Fruit fly (Drosophila melanogaster) whole organism, pupa: ENCODE data around the gene CG17139.

Source experiments
- CG10348 ChIP-seq: fragments of 200-800 bp; sonication (Bioruptor generic); IDR thresholded peaks from 2 replicates; pipeline ENCODE4 v1.3.6; 2022; ENCODE audit warnings: missing biosample characterization, missing genetic modification characterization
- CG12605 ChIP-seq: fragments of 200-800 bp; sonication (Bioruptor generic); IDR thresholded peaks from 2 replicates; pipeline ENCODE4 v1.3.6; 2022; ENCODE audit warnings: missing biosample characterization, missing genetic modification characterization
- CG13204 ChIP-seq: fragments of 200-800 bp; sonication (Bioruptor generic); optimal IDR thresholded peaks from 2 replicates; lab custom pipeline; 2018; ENCODE audit warnings: missing biosample characterization, mild to moderate bottlenecking, missing genetic modification characterization, moderate library complexity
- CG14655 ChIP-seq: fragments of 200-800 bp; sonication (Bioruptor generic); optimal IDR thresholded peaks from 3 replicates; lab custom pipeline; 2017; ENCODE audit warnings: mild to moderate bottlenecking, missing biosample characterization, missing genetic modification reagents, missing genetic modification characterization
- CG15710 ChIP-seq: fragments of 200-800 bp; sonication (Bioruptor generic); optimal IDR thresholded peaks from 2 replicates; lab custom pipeline; 2018; ENCODE audit warnings: missing biosample characterization, mild to moderate bottlenecking, missing genetic modification characterization, moderate library complexity
- CG17806 ChIP-seq: fragments of 200-800 bp; sonication (Bioruptor generic); optimal IDR thresholded peaks from 2 replicates; lab custom pipeline; 2018; ENCODE audit warnings: missing biosample characterization, mild to moderate bottlenecking, missing genetic modification characterization, moderate library complexity
- CG32121 ChIP-seq: fragments of 200-800 bp; sonication (Bioruptor generic); IDR thresholded peaks from 2 replicates; pipeline ENCODE4 v1.3.6; 2022; ENCODE audit warnings: missing biosample characterization, missing genetic modification characterization
- CG34367 ChIP-seq: fragments of 200-800 bp; sonication (Bioruptor generic); optimal IDR thresholded peaks from 2 replicates; lab custom pipeline; 2018; ENCODE audit warnings: missing biosample characterization, mild to moderate bottlenecking, missing genetic modification characterization
- CG4496 ChIP-seq: fragments of 200-800 bp; sonication (Bioruptor generic); IDR thresholded peaks from 3 replicates; pipeline ENCODE4 v1.3.6; 2022; ENCODE audit warnings: missing biosample characterization, missing genetic modification characterization
- CG8159 ChIP-seq: fragments of 200-800 bp; sonication (Bioruptor generic); optimal IDR thresholded peaks from 3 replicates; lab custom pipeline; 2018; ENCODE audit warnings: missing biosample characterization, mild to moderate bottlenecking, missing genetic modification characterization, moderate library complexity
- CG8301 ChIP-seq: fragments of 200-800 bp; sonication (Bioruptor generic); optimal IDR thresholded peaks from 2 replicates; lab custom pipeline; 2018; ENCODE audit warnings: missing biosample characterization, mild to moderate bottlenecking, missing genetic modification characterization
- CG9948 ChIP-seq: fragments of 200-800 bp; sonication (Bioruptor generic); optimal IDR thresholded peaks from 2 replicates; lab custom pipeline; 2018; ENCODE audit warnings: missing biosample characterization, mild to moderate bottlenecking, missing genetic modification characterization, moderate library complexity
- D1 ChIP-seq: fragments of 200-800 bp; sonication (Bioruptor generic); optimal IDR thresholded peaks from 2 replicates; lab custom pipeline; 2018; ENCODE audit warnings: missing biosample characterization, mild to moderate bottlenecking, missing genetic modification characterization, moderate library complexity
- EcR ChIP-seq: fragments of 200-800 bp; sonication (Bioruptor generic); optimal IDR thresholded peaks from 3 replicates; lab custom pipeline; 2019; ENCODE audit warnings: missing biosample characterization, missing genetic modification characterization, mild to moderate bottlenecking, moderate library complexity, missing genetic modification reagents
- Ets98B ChIP-seq: fragments of 200-800 bp; sonication (Bioruptor generic); IDR thresholded peaks from 2 replicates; pipeline ENCODE4 v1.3.6; 2022; ENCODE audit warnings: missing biosample characterization, missing genetic modification characterization
- Pif1A ChIP-seq: fragments of 200-800 bp; sonication (Bioruptor generic); optimal IDR thresholded peaks from 3 replicates; lab custom pipeline; 2016; ENCODE audit warnings: missing biosample characterization, missing genetic modification characterization
- Pif1B ChIP-seq: fragments of 200-800 bp; sonication (Bioruptor generic); optimal IDR thresholded peaks from 3 replicates; lab custom pipeline; 2016; ENCODE audit warnings: missing biosample characterization, missing genetic modification characterization
- Snoo ChIP-seq: fragments of 200-800 bp; sonication (Bioruptor generic); optimal IDR thresholded peaks from 3 replicates; lab custom pipeline; 2017; ENCODE audit warnings: missing biosample characterization, mild to moderate bottlenecking, missing genetic modification characterization, inconsistent platforms
- fd96Ca ChIP-seq: fragments of 200-800 bp; sonication (Bioruptor generic); IDR thresholded peaks from 3 replicates; pipeline ENCODE4 v1.3.6; 2022; ENCODE audit warnings: missing biosample characterization, missing genetic modification characterization
- gl ChIP-seq: fragments of 200-800 bp; sonication (Bioruptor generic); optimal IDR thresholded peaks from 2 replicates; lab custom pipeline; 2018; ENCODE audit warnings: missing biosample characterization, mild to moderate bottlenecking, missing genetic modification characterization
- rn ChIP-seq: fragments of 200-800 bp; sonication (Bioruptor generic); IDR thresholded peaks from 2 replicates; pipeline ENCODE4 v1.3.6; 2022; ENCODE audit warnings: missing biosample characterization, missing genetic modification characterization

Gene CG17139

dm6 chr2L:10841619-10842018, 3.8 kb downstream of the CG17139 start:
- no peak for TF ChIP-seq CG4496 (GFP tag; lab: Robert Waterston, UW)
- TF ChIP-seq, all 21 proteins: peak for 0

- TF ChIP-seq gl (tag; lab: Kevin White, UChicago): no peak
- TF ChIP-seq Pif1A: no peak
- TF ChIP-seq CG9948 (tag; lab: Kevin White, UChicago): no peak
- TF ChIP-seq CG12605 (GFP tag; lab: Robert Waterston, UW): peak; percentile 76
- TF ChIP-seq D1 (tag; lab: Kevin White, UChicago): no peak
Observed at dm6 chr2L:10837491-10837890, 8.0 kb downstream of the CG17139 start, which contains the start of gene Nos. Gene Nos, minus strand, starts transcription at chr2L:10837511.

dm6 chr2L:10831590-10831989, 13.9 kb downstream of the CG17139 start:
- no peak for TF ChIP-seq EcR (GFP tag; lab: Kevin White, UChicago)
- TF ChIP-seq fd96Ca: no peak
- no peak for TF ChIP-seq CG9948 (tag; lab: Kevin White, UChicago)
- no peak for TF ChIP-seq gl (tag; lab: Kevin White, UChicago)
- no peak for TF ChIP-seq CG14655 (GFP tag; lab: Kevin White, UChicago)
- TF ChIP-seq CG32121 (GFP tag; lab: Robert Waterston, UW): no peak
- no peak for TF ChIP-seq CG8159 (tag; lab: Kevin White, UChicago)
- TF ChIP-seq CG15710: no peak
- no peak for TF ChIP-seq CG12605 (GFP tag; lab: Robert Waterston, UW)
- TF ChIP-seq CG10348 (GFP tag; lab: Robert Waterston, UW): no peak
- TF ChIP-seq rn: no peak
- no peak for TF ChIP-seq CG13204
- TF ChIP-seq Pif1B (GFP tag; lab: Kevin White, UChicago): no peak
- no peak for TF ChIP-seq CG4496 (GFP tag; lab: Robert Waterston, UW)
- no peak for TF ChIP-seq CG17806 (tag; lab: Kevin White, UChicago)
- no peak for TF ChIP-seq CG8301 (tag; lab: Kevin White, UChicago)
- TF ChIP-seq CG34367 (tag; lab: Kevin White, UChicago): no peak
- no peak for TF ChIP-seq Snoo (tag; lab: Kevin White, UChicago)
- TF ChIP-seq Pif1A: no peak
- TF ChIP-seq Ets98B (GFP tag; lab: Robert Waterston, UW): no peak

dm6 chr2L:10822620-10823019, 22.8 kb downstream of the CG17139 start:
- no peak for TF ChIP-seq CG12605 (GFP tag; lab: Robert Waterston, UW)
- no peak for TF ChIP-seq CG34367 (tag; lab: Kevin White, UChicago)

dm6 chr2L:10820405-10820804, 25.1 kb downstream of the CG17139 start, which contains the start of gene CG17134:
Gene CG17134, plus strand, starts transcription at chr2L:10820705.
- TF ChIP-seq D1 (tag; lab: Kevin White, UChicago) (no peak), Pif1B (GFP tag; lab: Kevin White, UChicago) (no peak), Snoo (tag; lab: Kevin White, UChicago) (no peak), EcR (GFP tag; lab: Kevin White, UChicago) (no peak), CG32121 (GFP tag; lab: Robert Waterston, UW) (no peak), Pif1A (no peak), CG15710 (no peak), CG34367 (tag; lab: Kevin White, UChicago) (no peak), CG8159 (tag; lab: Kevin White, UChicago) (no peak), Ets98B (GFP tag; lab: Robert Waterston, UW) (no peak)
- TF ChIP-seq, all 21 proteins: peak for 0

- no peak for TF ChIP-seq CG32121 (GFP tag; lab: Robert Waterston, UW)
- TF ChIP-seq CG10348 (GFP tag; lab: Robert Waterston, UW): no peak
- no peak for TF ChIP-seq CG17806 (tag; lab: Kevin White, UChicago)
- TF ChIP-seq fd96Ca: no peak
- no peak for TF ChIP-seq EcR (GFP tag; lab: Kevin White, UChicago)
- no peak for TF ChIP-seq D1 (tag; lab: Kevin White, UChicago)
- no peak for TF ChIP-seq CG8159 (tag; lab: Kevin White, UChicago)
- no peak for TF ChIP-seq CG15710
- TF ChIP-seq Snoo (tag; lab: Kevin White, UChicago): no peak
- no peak for TF ChIP-seq CG13204
- no peak for TF ChIP-seq CG8301 (tag; lab: Kevin White, UChicago)
- TF ChIP-seq Pif1B (GFP tag; lab: Kevin White, UChicago): no peak
- TF ChIP-seq CG12605 (GFP tag; lab: Robert Waterston, UW): no peak
- TF ChIP-seq Pif1A: no peak
- no peak for TF ChIP-seq rn
- TF ChIP-seq gl (tag; lab: Kevin White, UChicago): no peak
Observed at dm6 chr2L:10818807-10819206, 26.7 kb downstream of the CG17139 start, which contains the start of gene CG6508. Gene CG6508, plus strand, starts transcription at chr2L:10819107.
